Fruit fly (Drosophila melanogaster): ENCODE results near the gene CG8475.

CG8475 gene

dm6 chr2L:8204996-8205567 lies 8.4 kb upstream of the CG8475 start, which contains the start of gene SLC5A11 (continued):
- peak; percentile 99 for TF ChIP-seq dpn (GFP tag; optimal IDR thresholded peaks at IDR 0.05)
- TF ChIP-seq CG17385 (GFP tag; optimal IDR thresholded peaks at IDR 0.05) = peak; percentile 93
- peak; percentile 96 for TF ChIP-seq CG12659 (GFP tag; optimal IDR thresholded peaks at IDR 0.05)
- peak; percentile 100 for TF ChIP-seq Med (GFP tag)
- peak; percentile 94 for TF ChIP-seq CG8388 (GFP tag; optimal IDR thresholded peaks at IDR 0.05)
- peak; percentile 98 for TF ChIP-seq jigr1 (GFP tag; IDR thresholded peaks at IDR 0.05)
- TF ChIP-seq CG10959 (GFP tag; IDR thresholded peaks at IDR 0.05) = no peak
- peak; percentile 94 for TF ChIP-seq CG14667 (GFP tag; IDR thresholded peaks at IDR 0.05)
- peak; percentile 99 for TF ChIP-seq sd (tag; optimal IDR thresholded peaks at IDR 0.05)
- peak; percentile 85 for TF ChIP-seq CG8281 (tag; optimal IDR thresholded peaks at IDR 0.05)
- TF ChIP-seq Opbp (GFP tag; IDR thresholded peaks at IDR 0.05; ENCODE audit: partially characterized antibody) = no peak; the same call in 2 of the 3 replicates
- peak; percentile 99 for TF ChIP-seq lbe (GFP tag; optimal IDR thresholded peaks at IDR 0.05)
- peak; percentile 95 for TF ChIP-seq Deaf1 (tag; optimal IDR thresholded peaks at IDR 0.05)
- TF ChIP-seq Usf (GFP tag; optimal IDR thresholded peaks at IDR 0.05) = peak; percentile 96
- TF ChIP-seq oc (tag; optimal IDR thresholded peaks at IDR 0.05) = peak; percentile 83
- peak; percentile 100 for TF ChIP-seq Ets65A (GFP tag)
- peak; percentile 92 for TF ChIP-seq CG15514 (GFP tag; optimal IDR thresholded peaks at IDR 0.05)
- TF ChIP-seq ERR (GFP tag; optimal IDR thresholded peaks at IDR 0.05) = peak; percentile 97
- TF ChIP-seq Scr (GFP tag; IDR thresholded peaks at IDR 0.05; ENCODE audit: partially characterized antibody) = no peak
- peak; percentile 100 for TF ChIP-seq seq (GFP tag; IDR thresholded peaks at IDR 0.05)
- TF ChIP-seq btn (GFP tag; optimal IDR thresholded peaks at IDR 0.05) = peak; percentile 93
- peak; percentile 99 for TF ChIP-seq Oaz (GFP tag; IDR thresholded peaks at IDR 0.05)
- peak; percentile 100 for TF ChIP-seq Xbp1 (GFP tag; optimal IDR thresholded peaks at IDR 0.05)
- TF ChIP-seq CG10274 (GFP tag; optimal IDR thresholded peaks at IDR 0.05) = peak; percentile 84
- peak; percentile 100 for TF ChIP-seq CG12104 (GFP tag; optimal IDR thresholded peaks at IDR 0.05)
- TF ChIP-seq PHDP (tag; optimal IDR thresholded peaks at IDR 0.05) = peak; percentile 97
- peak; percentile 85 for TF ChIP-seq Rx (GFP tag; IDR thresholded peaks at IDR 0.05)
- TF ChIP-seq slp2 (GFP tag; optimal IDR thresholded peaks at IDR 0.05) = peak; percentile 61
- peak; percentile 75 for TF ChIP-seq CG17186 (GFP tag; optimal IDR thresholded peaks at IDR 0.05)
- TF ChIP-seq nom (GFP tag; optimal IDR thresholded peaks at IDR 0.05) = peak; percentile 90
- no peak for TF ChIP-seq fru (optimal IDR thresholded peaks at IDR 0.05)
- peak; percentile 98 for TF ChIP-seq CG12391 (tag; optimal IDR thresholded peaks at IDR 0.05)
- TF ChIP-seq phol (tag; optimal IDR thresholded peaks at IDR 0.05) = peak; percentile 92
- peak; percentile 82 for TF ChIP-seq kay (GFP tag; optimal IDR thresholded peaks at IDR 0.05)
- peak; percentile 58 for TF ChIP-seq CG33557 (GFP tag; optimal IDR thresholded peaks at IDR 0.05)
- TF ChIP-seq ranshi (GFP tag; IDR thresholded peaks at IDR 0.05) = peak; percentile 89
- TF ChIP-seq CG2712 (tag; optimal IDR thresholded peaks at IDR 0.05) = peak; percentile 98
- TF ChIP-seq CG7786 (GFP tag; optimal IDR thresholded peaks at IDR 0.05) = peak; percentile 78
- TF ChIP-seq Abd-B (GFP tag; optimal IDR thresholded peaks at IDR 0.05) = peak; percentile 99
- TF ChIP-seq CG1603 (tag; optimal IDR thresholded peaks at IDR 0.05) = peak; percentile 83
- peak; percentile 99 for TF ChIP-seq cas (GFP tag; IDR thresholded peaks at IDR 0.05)
- TF ChIP-seq GATAe (GFP tag; conservative IDR thresholded peaks at IDR 0.05) = peak; percentile 92
- peak; percentile 98 for TF ChIP-seq CG3726 (GFP tag; IDR thresholded peaks at IDR 0.05)
- TF ChIP-seq CG12744 (GFP tag; optimal IDR thresholded peaks at IDR 0.05) = peak; percentile 47
- TF ChIP-seq esg (GFP tag; conservative IDR thresholded peaks at IDR 0.05) = peak; percentile 97
- peak; percentile 96 for TF ChIP-seq sima (GFP tag; optimal IDR thresholded peaks at IDR 0.05)
- TF ChIP-seq Sry-β (GFP tag; optimal IDR thresholded peaks at IDR 0.05) = peak; percentile 44
- TF ChIP-seq Neu2 (GFP tag; optimal IDR thresholded peaks at IDR 0.05; ENCODE audit: borderline replicate concordance) = peak; percentile 80
- TF ChIP-seq Pdp1 (GFP tag; optimal IDR thresholded peaks at IDR 0.05) = peak; percentile 93 to 98
- no peak for TF ChIP-seq ato (GFP tag; IDR thresholded peaks at IDR 0.05; ENCODE audit: partially characterized antibody)
